Worm (Caenorhabditis elegans): ENCODE results near the gene unc-22.

unc-22 gene

ce11 chrIV:12046524-12047203 lies 35.9 kb upstream of the unc-22 start, which contains the start of gene T12G3.2:
Gene T12G3.2, minus strand, starts transcription at chrIV:12046967.
- TF ChIP-seq nhr-12 (tag; optimal IDR thresholded peaks at IDR 0.05) (no peak), nhr-11 (tag; optimal IDR thresholded peaks at IDR 0.05) (no peak), hlh-17 (GFP tag; optimal IDR thresholded peaks at IDR 0.05; ENCODE audit: borderline replicate concordance) (no peak), blmp-1 (tag; optimal IDR thresholded peaks at IDR 0.05) (peak; percentile 20), nhr-90 (tag; optimal IDR thresholded peaks at IDR 0.05; ENCODE audit: poor library complexity) (peak; percentile 33), vab-15 (tag; optimal IDR thresholded peaks at IDR 0.05) (no peak), snu-23 (GFP tag; optimal IDR thresholded peaks at IDR 0.05) (peak; percentile 40), xbp-1 (tag; optimal IDR thresholded peaks at IDR 0.05) (no peak), ets-5 (GFP tag; IDR thresholded peaks at IDR 0.05) (no peak), ces-1 (GFP tag; optimal IDR thresholded peaks at IDR 0.05) (no peak), elt-3 (tag; optimal IDR thresholded peaks at IDR 0.05) (peak in 2 of 6 experiments; percentile 19 to 71), elt-2 (tag; optimal IDR thresholded peaks at IDR 0.05) (peak; percentile 74), unc-30 (tag; optimal IDR thresholded peaks at IDR 0.05) (no peak), C16A3.4 (tag; optimal IDR thresholded peaks at IDR 0.05) (no peak), mep-1 (tag; optimal IDR thresholded peaks at IDR 0.05) (no peak), lin-35 (GFP tag; optimal IDR thresholded peaks at IDR 0.05) (peak in 1 of 2 experiments; percentile 52), nhr-77 (tag; optimal IDR thresholded peaks at IDR 0.05) (no peak), fkh-8 (tag; optimal IDR thresholded peaks at IDR 0.05) (no peak), F16B12.6 (tag; optimal IDR thresholded peaks at IDR 0.05) (no peak), ceh-82 (tag; optimal IDR thresholded peaks at IDR 0.05) (no peak), pax-3 (tag; optimal IDR thresholded peaks at IDR 0.05) (no peak), nhr-85 (tag) (peak; percentile 86), nhr-19 (GFP tag; conservative IDR thresholded peaks at IDR 0.05) (peak; percentile 5; the same call in 1 of the 2 replicates), lsy-2 (tag; optimal IDR thresholded peaks at IDR 0.05) (peak in 1 of 2 experiments; percentile 50), rnt-1 (tag; optimal IDR thresholded peaks at IDR 0.05) (no peak), ama-1 (optimal IDR thresholded peaks at IDR 0.05) (no peak), nhr-20 (tag; optimal IDR thresholded peaks at IDR 0.05) (peak; percentile 76), efl-1 (optimal IDR thresholded peaks at IDR 0.05) (no peak), efl-1 (GFP tag; optimal IDR thresholded peaks at IDR 0.05 in 1 of 2) (peak in 1 of 2 experiments; percentile 82), lin-14 (GFP tag; optimal IDR thresholded peaks at IDR 0.05) (peak; percentile 60), unc-98 (GFP tag; IDR thresholded peaks at IDR 0.05) (no peak), nhr-71 (tag; optimal IDR thresholded peaks at IDR 0.05) (peak; percentile 52), nhr-47 (tag; optimal IDR thresholded peaks at IDR 0.05) (no peak)

- TF ChIP-seq lsy-2 (tag; optimal IDR thresholded peaks at IDR 0.05) (peak in 1 of 2 experiments; percentile 23), lir-3 (tag; optimal IDR thresholded peaks at IDR 0.05; ENCODE audit: poor library complexity) (no peak), efl-1 (optimal IDR thresholded peaks at IDR 0.05) (peak in 1 of 2 experiments; percentile 10), efl-1 (GFP tag; optimal IDR thresholded peaks at IDR 0.05 in 1 of 2) (peak in 1 of 2 experiments; percentile 92), sptf-1 (tag; optimal IDR thresholded peaks at IDR 0.05) (no peak), ceh-63 (GFP tag; optimal IDR thresholded peaks at IDR 0.05) (no peak), nhr-12 (tag; optimal IDR thresholded peaks at IDR 0.05) (no peak), ceh-88 (GFP tag; IDR thresholded peaks at IDR 0.05) (no peak), nhr-76 (tag; optimal IDR thresholded peaks at IDR 0.05) (no peak), tbx-2 (tag; optimal IDR thresholded peaks at IDR 0.05) (peak; percentile 21), mab-9 (GFP tag; IDR thresholded peaks at IDR 0.05) (no peak), grh-1 (GFP tag; IDR thresholded peaks at IDR 0.05) (no peak), tlp-1 (tag; optimal IDR thresholded peaks at IDR 0.05) (no peak), elt-3 (tag; optimal IDR thresholded peaks at IDR 0.05) (peak in 2 of 6 experiments; percentile 53 to 67), snu-23 (GFP tag; optimal IDR thresholded peaks at IDR 0.05) (peak; percentile 59), elt-2 (tag; optimal IDR thresholded peaks at IDR 0.05) (no peak), nhr-77 (tag; optimal IDR thresholded peaks at IDR 0.05) (no peak), mef-2 (tag; optimal IDR thresholded peaks at IDR 0.05) (no peak), nhr-20 (tag; optimal IDR thresholded peaks at IDR 0.05) (peak; percentile 71), nhr-47 (tag; optimal IDR thresholded peaks at IDR 0.05) (no peak), unc-130 (tag; optimal IDR thresholded peaks at IDR 0.05) (peak; percentile 19), nhr-71 (tag; optimal IDR thresholded peaks at IDR 0.05) (peak; percentile 48), isw-1 (GFP tag; IDR thresholded peaks at IDR 0.05) (no peak), vab-15 (tag; optimal IDR thresholded peaks at IDR 0.05) (no peak), C04F5.9 (tag; optimal IDR thresholded peaks at IDR 0.05) (no peak), sup-37 (GFP tag; optimal IDR thresholded peaks at IDR 0.05) (no peak), nhr-85 (tag) (peak; percentile 92)
Measured at ce11 chrIV:12044844-12045738, 34.3 kb upstream of the unc-22 start.
